Worm (Caenorhabditis elegans): ENCODE measurements around the gene F55C12.6.

The F55C12.6 gene

ce11 chrII:5911939-5912523 is 36.1 kb upstream of the F55C12.6 start:
- TF ChIP-seq K02D7.2 (tag; optimal IDR thresholded peaks at IDR 0.05) (no peak), fkh-10 (GFP tag; optimal IDR thresholded peaks at IDR 0.05) (no peak), elt-2 (tag; optimal IDR thresholded peaks at IDR 0.05) (peak; percentile 69)

ce11 chrII:5911274-5911673 is 35.3 kb upstream of the F55C12.6 start, which contains the start of gene cgt-3:
Gene cgt-3, plus strand, starts transcription at chrII:5911324.
- no peak for TF ChIP-seq ceh-6 (GFP tag; optimal IDR thresholded peaks at IDR 0.05)
- TF ChIP-seq lim-6 (tag; optimal IDR thresholded peaks at IDR 0.05), result no peak
- TF ChIP-seq dve-1 (tag; optimal IDR thresholded peaks at IDR 0.05), result no peak
- TF ChIP-seq pqm-1 (tag; optimal IDR thresholded peaks at IDR 0.05), result no peak
- no peak for TF ChIP-seq ceh-14 (tag; optimal IDR thresholded peaks at IDR 0.05)

- TF ChIP-seq ceh-31 (tag; optimal IDR thresholded peaks at IDR 0.05), result peak; percentile 39
- no peak for TF ChIP-seq dmd-4 (tag; optimal IDR thresholded peaks at IDR 0.05; ENCODE audit: borderline replicate concordance)
Measured at ce11 chrII:5907482-5907881, 31.5 kb upstream of the F55C12.6 start, which contains the start of gene vps-35. Gene vps-35, plus strand, starts transcription at chrII:5907816.

ce11 chrII:5906274-5906673 is 30.3 kb upstream of the F55C12.6 start, which contains the start of gene F59G1.8:
Gene F59G1.8, plus strand, starts transcription at chrII:5906566.
- TF ChIP-seq ceh-34 (tag; optimal IDR thresholded peaks at IDR 0.05) (no peak), pqm-1 (tag; optimal IDR thresholded peaks at IDR 0.05) (no peak), ceh-45 (GFP tag; IDR thresholded peaks at IDR 0.05) (no peak), F13H6.1 (tag; optimal IDR thresholded peaks at IDR 0.05) (no peak), unc-86 (tag; optimal IDR thresholded peaks at IDR 0.05) (no peak), unc-55 (GFP tag; optimal IDR thresholded peaks at IDR 0.05) (no peak), Y22D7AL.16 (tag; optimal IDR thresholded peaks at IDR 0.05) (no peak)

ce11 chrII:5904252-5904651 is 28.3 kb upstream of the F55C12.6 start, which contains the start of gene tsp-18:
Gene tsp-18, plus strand, starts transcription at chrII:5904552.
- TF ChIP-seq ceh-18 (tag; optimal IDR thresholded peaks at IDR 0.05) (no peak), lim-6 (tag; optimal IDR thresholded peaks at IDR 0.05) (no peak), ztf-16 (tag; optimal IDR thresholded peaks at IDR 0.05) (no peak), ahr-1 (tag; optimal IDR thresholded peaks at IDR 0.05) (no peak), ref-2 (tag; optimal IDR thresholded peaks at IDR 0.05) (no peak), pros-1 (tag; optimal IDR thresholded peaks at IDR 0.05) (no peak), K02D7.2 (tag; optimal IDR thresholded peaks at IDR 0.05) (no peak), C38D4.7 (GFP tag; optimal IDR thresholded peaks at IDR 0.05) (no peak), ceh-9 (tag; optimal IDR thresholded peaks at IDR 0.05) (no peak), pag-3 (tag; optimal IDR thresholded peaks at IDR 0.05; ENCODE audit: borderline replicate concordance) (no peak), ets-4 (tag; optimal IDR thresholded peaks at IDR 0.05) (no peak), nhr-11 (tag; optimal IDR thresholded peaks at IDR 0.05) (no peak), ceh-34 (tag; optimal IDR thresholded peaks at IDR 0.05) (no peak), pha-2 (tag; optimal IDR thresholded peaks at IDR 0.05) (no peak), sdc-2 (tag; optimal IDR thresholded peaks at IDR 0.05) (no peak)

ce11 chrII:5902139-5902538 is 26.2 kb upstream of the F55C12.6 start:
- no peak for TF ChIP-seq fkh-6 (tag; optimal IDR thresholded peaks at IDR 0.05)
- TF ChIP-seq sox-4 (tag; optimal IDR thresholded peaks at IDR 0.05), result no peak
- no peak for TF ChIP-seq tbx-2 (tag; optimal IDR thresholded peaks at IDR 0.05)
- no peak for TF ChIP-seq unc-42 (tag; optimal IDR thresholded peaks at IDR 0.05)
- no peak for TF ChIP-seq pax-1 (tag; optimal IDR thresholded peaks at IDR 0.05)
- no peak for TF ChIP-seq pha-2 (tag; optimal IDR thresholded peaks at IDR 0.05)
- TF ChIP-seq hlh-15 (tag; optimal IDR thresholded peaks at IDR 0.05), result no peak

All from whole organism, late embryonic.